Fruit fly (Drosophila melanogaster) Kc167 (cell line): ENCODE measurements around the gene Syn.

ENCODE experiments used
- Myc ChIP-seq: fragments of >200 bp; optimal IDR thresholded peaks from 2 replicates; lab custom pipeline; 2017; ENCODE audit warnings: missing external identifiers
- Sin3A ChIP-seq: fragments of >200 bp; optimal IDR thresholded peaks from 2 replicates; lab custom pipeline; 2018; ENCODE audit warnings: missing external identifiers
- h ChIP-seq: fragments of >200 bp; optimal IDR thresholded peaks from 3 replicates; lab custom pipeline; 2018; ENCODE audit warnings: missing external identifiers
- insv ChIP-seq: fragments of >200 bp; optimal IDR thresholded peaks from 3 replicates; lab custom pipeline; 2018; ENCODE audit warnings: missing external identifiers
- psq ChIP-seq: fragments of >200 bp; optimal IDR thresholded peaks from 2 replicates; lab custom pipeline; 2017; ENCODE audit warnings: missing external identifiers

DNA sequence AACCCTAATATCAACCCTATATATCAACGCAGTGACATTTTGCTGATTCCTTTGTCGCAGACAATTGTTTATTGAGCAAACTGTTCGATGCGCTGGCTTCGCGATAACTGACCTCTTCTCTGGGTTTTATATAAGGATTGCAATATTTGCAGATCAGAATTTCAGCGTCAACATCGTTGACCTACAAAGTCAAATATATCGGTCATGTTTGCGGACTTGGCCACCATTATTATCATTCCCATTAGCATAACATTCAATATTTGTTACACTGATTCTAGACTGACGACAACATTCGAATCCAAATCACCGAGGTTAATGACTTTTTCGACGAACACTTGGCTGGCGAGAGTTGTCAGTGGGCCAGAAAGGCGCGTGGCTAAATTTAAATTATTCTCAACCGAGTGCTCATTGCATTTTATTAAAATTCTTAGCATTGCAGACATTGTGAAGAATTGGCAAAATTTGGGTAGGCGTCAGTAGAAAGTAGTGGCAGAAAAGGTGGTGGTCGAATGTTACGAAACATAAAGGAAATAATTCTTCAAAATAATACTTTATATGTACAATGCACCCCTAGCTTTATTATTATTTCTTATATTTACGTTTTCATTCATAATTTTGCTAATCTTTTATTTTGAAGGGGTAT, 21.2 kb upstream of the Syn start:
- TF ChIP-seq Myc (lab: Kevin White, UChicago) (no peak), psq (lab: Kevin White, UChicago) (no peak), insv (lab: Kevin White, UChicago) (no peak), h (no peak), Sin3A (lab: Kevin White, UChicago) (no peak)
